Fruit fly (Drosophila melanogaster) whole organism, embryonic: ENCODE results near the gene pnt.

ENCODE experiments used
- Aef1 ChIP-seq: fragments of 200-800 bp; sonication (Bioruptor generic); IDR thresholded peaks from 3 replicates; pipeline ENCODE4 v1.3.6; 2022; ENCODE audit warnings: missing biosample characterization, missing genetic modification characterization
- CG10321 ChIP-seq: fragments of 200-800 bp; sonication (Bioruptor generic); IDR thresholded peaks from 2 replicates; pipeline ENCODE4 v1.3.6; 2022; ENCODE audit warnings: missing biosample characterization, missing genetic modification characterization
- CG10431 ChIP-seq: fragments of 200-800 bp; sonication (Bioruptor generic); optimal IDR thresholded peaks from 3 replicates; lab custom pipeline; 2018; ENCODE audit warnings: missing biosample characterization, mild to moderate bottlenecking, missing genetic modification characterization
- CG10565 ChIP-seq: fragments of 200-800 bp; sonication (Bioruptor generic); optimal IDR thresholded peaks from 3 replicates; lab custom pipeline; 2016; ENCODE audit warnings: missing biosample characterization, mild to moderate bottlenecking, missing genetic modification characterization
- CG10979 ChIP-seq: fragments of 200-800 bp; sonication (Bioruptor generic); optimal IDR thresholded peaks from 2 replicates; lab custom pipeline; 2018; ENCODE audit warnings: missing biosample characterization, mild to moderate bottlenecking, missing genetic modification characterization, moderate library complexity
- CG11723 ChIP-seq: fragments of 200-800 bp; sonication (Bioruptor generic); optimal IDR thresholded peaks from 2 replicates; lab custom pipeline; 2017; ENCODE audit warnings: missing biosample characterization, mild to moderate bottlenecking, missing genetic modification characterization
- CG12769 ChIP-seq: fragments of 200-800 bp; sonication (Bioruptor generic); optimal IDR thresholded peaks from 2 replicates; lab custom pipeline; 2019; ENCODE audit warnings: missing biosample characterization, mild to moderate bottlenecking, missing genetic modification characterization, moderate library complexity
- CG15514 ChIP-seq: fragments of 200-800 bp; sonication (Bioruptor generic); optimal IDR thresholded peaks from 3 replicates; lab custom pipeline; 2017; ENCODE audit warnings: missing biosample characterization, missing genetic modification characterization, mild to moderate bottlenecking, moderate library complexity, missing genetic modification reagents
- CG1603 ChIP-seq: fragments of 200-800 bp; sonication (Bioruptor generic); optimal IDR thresholded peaks from 2 replicates; lab custom pipeline; 2019; ENCODE audit warnings: missing biosample characterization, mild to moderate bottlenecking, missing genetic modification characterization, moderate library complexity
- CG2129 ChIP-seq: fragments of 200-800 bp; sonication (Bioruptor generic); IDR thresholded peaks from 2 replicates; pipeline ENCODE4 v1.3.6; 2022; ENCODE audit warnings: missing biosample characterization, missing genetic modification characterization; ENCODE audit not compliant: partially characterized antibody
- CG5180 ChIP-seq: fragments of 200-800 bp; sonication (Bioruptor generic); optimal IDR thresholded peaks from 3 replicates; lab custom pipeline; 2017; ENCODE audit warnings: missing biosample characterization, missing genetic modification characterization, mild to moderate bottlenecking, moderate library complexity, missing genetic modification reagents
- CG5953 ChIP-seq: fragments of 200-800 bp; sonication (Bioruptor generic); IDR thresholded peaks from 2 replicates; pipeline ENCODE4 v1.3.6; 2022; ENCODE audit warnings: missing biosample characterization, missing genetic modification characterization
- CG6689 ChIP-seq: fragments of 200-800 bp; sonication (Bioruptor generic); IDR thresholded peaks from 2 replicates; pipeline ENCODE4 v1.3.6; 2022; ENCODE audit warnings: missing biosample characterization, missing genetic modification characterization
- CG6765 ChIP-seq: fragments of 200-800 bp; sonication (Bioruptor generic); optimal IDR thresholded peaks from 3 replicates; lab custom pipeline; 2017; ENCODE audit warnings: missing biosample characterization, mild to moderate bottlenecking, missing genetic modification characterization
- CG7271 ChIP-seq: fragments of 200-800 bp; sonication (Bioruptor generic); optimal IDR thresholded peaks from 2 replicates; lab custom pipeline; 2018; ENCODE audit warnings: missing biosample characterization, mild to moderate bottlenecking, missing genetic modification characterization, moderate library complexity
- CG7839 ChIP-seq: fragments of 200-800 bp; sonication (Bioruptor generic); optimal IDR thresholded peaks from 3 replicates; lab custom pipeline; 2018; ENCODE audit warnings: missing biosample characterization, mild to moderate bottlenecking, missing genetic modification characterization, moderate library complexity
- CrebB ChIP-seq: fragments of 200-800 bp; sonication (Bioruptor generic); optimal IDR thresholded peaks from 3 replicates; lab custom pipeline; 2018; ENCODE audit warnings: missing biosample characterization, mild to moderate bottlenecking, missing genetic modification characterization
- HHEX ChIP-seq: fragments of 200-800 bp; sonication (Bioruptor generic); optimal IDR thresholded peaks from 3 replicates; lab custom pipeline; 2017; ENCODE audit warnings: missing biosample characterization, mild to moderate bottlenecking, missing genetic modification characterization, missing genetic modification reagents
- HmgD ChIP-seq: fragments of 200-800 bp; sonication (Bioruptor generic); optimal IDR thresholded peaks from 3 replicates; lab custom pipeline; 2016; ENCODE audit warnings: missing biosample characterization, missing genetic modification characterization
- Mad ChIP-seq: fragments of 200-800 bp; sonication (Bioruptor generic); optimal IDR thresholded peaks from 2 replicates; lab custom pipeline; 2016; ENCODE audit warnings: missing biosample characterization, missing genetic modification characterization
- Neu2 ChIP-seq: fragments of 200-800 bp; sonication (Bioruptor generic); optimal IDR thresholded peaks from 3 replicates; lab custom pipeline; 2016; ENCODE audit warnings: missing biosample characterization, missing genetic modification characterization, borderline replicate concordance
- Oli ChIP-seq: fragments of 200-800 bp; sonication (Bioruptor generic); optimal IDR thresholded peaks from 2 replicates; lab custom pipeline; 2018; ENCODE audit warnings: missing biosample characterization, mild to moderate bottlenecking, missing genetic modification characterization, moderate library complexity
- Pdp1 ChIP-seq, 2 experiments: fragments of 200-800 bp; sonication (Bioruptor generic); optimal IDR thresholded peaks; 3 replicates each; lab custom pipeline; 2016; ENCODE audit warnings: missing biosample characterization in 2 of 2, missing genetic modification characterization in 2 of 2, mild to moderate bottlenecking in 1 of 2, moderate library complexity in 1 of 2
- Xrp1 ChIP-seq: fragments of 200-800 bp; sonication (Bioruptor generic); IDR thresholded peaks from 2 replicates; pipeline ENCODE4 v1.3.6; 2022; ENCODE audit warnings: missing biosample characterization, missing genetic modification characterization
- al ChIP-seq: fragments of 200-800 bp; sonication (Bioruptor generic); IDR thresholded peaks from 2 replicates; pipeline ENCODE4 v1.3.6; 2022; ENCODE audit warnings: missing biosample characterization, missing genetic modification characterization
- az2 ChIP-seq: fragments of 200-800 bp; sonication (Bioruptor generic); optimal IDR thresholded peaks from 3 replicates; lab custom pipeline; 2016; ENCODE audit warnings: missing biosample characterization, missing genetic modification characterization
- br ChIP-seq: fragments of >200 bp; optimal IDR thresholded peaks from 2 replicates; lab custom pipeline; 2017
- corto ChIP-seq: fragments of 200-800 bp; sonication (Bioruptor generic); optimal IDR thresholded peaks from 2 replicates; lab custom pipeline; 2016; ENCODE audit warnings: missing biosample characterization, mild to moderate bottlenecking, missing genetic modification characterization, moderate library complexity
- crc ChIP-seq: fragments of 200-800 bp; sonication (Bioruptor generic); optimal IDR thresholded peaks from 2 replicates; lab custom pipeline; 2016; ENCODE audit warnings: missing biosample characterization, missing genetic modification characterization
- cwo ChIP-seq: fragments of 200-800 bp; sonication (Bioruptor generic); optimal IDR thresholded peaks from 3 replicates; lab custom pipeline; 2017; ENCODE audit warnings: missing biosample characterization, missing genetic modification characterization, mild to moderate bottlenecking, moderate library complexity, missing genetic modification reagents
- dmrt99B ChIP-seq: fragments of 200-800 bp; sonication (Bioruptor generic); optimal IDR thresholded peaks from 2 replicates; lab custom pipeline; 2018; ENCODE audit warnings: missing biosample characterization, mild to moderate bottlenecking, missing genetic modification characterization, moderate library complexity
- exex ChIP-seq: fragments of 200-800 bp; sonication (Bioruptor generic); optimal IDR thresholded peaks from 4 replicates; lab custom pipeline; 2018; ENCODE audit warnings: missing biosample characterization, mild to moderate bottlenecking, missing genetic modification characterization, moderate library complexity
- gce ChIP-seq: fragments of 200-800 bp; sonication (Bioruptor generic); IDR thresholded peaks from 3 replicates; pipeline ENCODE4 v1.3.6; 2022; ENCODE audit warnings: missing biosample characterization, missing genetic modification characterization
- her ChIP-seq: fragments of 200-800 bp; sonication (Bioruptor generic); optimal IDR thresholded peaks from 2 replicates; lab custom pipeline; 2016; ENCODE audit warnings: missing biosample characterization, missing genetic modification characterization
- lola ChIP-seq, 3 experiments: fragments of >200 bp in 2 of 3; fragments of 200-800 bp in 1 of 3; sonication (Bioruptor generic) in 1 of 3; optimal IDR thresholded peaks; 2 replicates each; lab custom pipeline; 2017 to 2019; ENCODE audit warnings: missing biosample characterization in 3 of 3, missing genetic modification characterization in 3 of 3, mild to moderate bottlenecking in 1 of 3, moderate library complexity in 1 of 3
- maf-S ChIP-seq: fragments of 200-800 bp; sonication (Bioruptor generic); optimal IDR thresholded peaks from 2 replicates; lab custom pipeline; 2016; ENCODE audit warnings: missing biosample characterization, missing genetic modification characterization
- mirr ChIP-seq: fragments of 200-800 bp; sonication (Bioruptor generic); optimal IDR thresholded peaks from 3 replicates; lab custom pipeline; 2018; ENCODE audit warnings: missing biosample characterization, mild to moderate bottlenecking, missing genetic modification characterization
- nau ChIP-seq: fragments of 200-800 bp; sonication (Bioruptor generic); optimal IDR thresholded peaks from 3 replicates; lab custom pipeline; 2017; ENCODE audit warnings: missing biosample characterization, mild to moderate bottlenecking, missing genetic modification characterization, missing genetic modification reagents
- nom ChIP-seq: fragments of 200-800 bp; sonication (Bioruptor generic); optimal IDR thresholded peaks from 2 replicates; lab custom pipeline; 2017; ENCODE audit warnings: missing biosample characterization, missing genetic modification characterization, mild to moderate bottlenecking, moderate library complexity, missing genetic modification reagents
- oc ChIP-seq: fragments of 200-800 bp; sonication (Bioruptor generic); optimal IDR thresholded peaks from 2 replicates; lab custom pipeline; 2018; ENCODE audit warnings: missing biosample characterization, mild to moderate bottlenecking, missing genetic modification characterization, moderate library complexity
- phol ChIP-seq: fragments of 200-800 bp; sonication (Bioruptor generic); optimal IDR thresholded peaks from 3 replicates; lab custom pipeline; 2018; ENCODE audit warnings: missing biosample characterization, mild to moderate bottlenecking, missing genetic modification characterization, moderate library complexity
- salm ChIP-seq: fragments of 200-800 bp; sonication (Bioruptor generic); optimal IDR thresholded peaks from 2 replicates; lab custom pipeline; 2018; ENCODE audit warnings: missing biosample characterization, mild to moderate bottlenecking, missing genetic modification characterization
- sd ChIP-seq: fragments of 200-800 bp; sonication (Bioruptor generic); optimal IDR thresholded peaks from 3 replicates; lab custom pipeline; 2018; ENCODE audit warnings: missing biosample characterization, mild to moderate bottlenecking, missing genetic modification characterization, moderate library complexity
- sens-2 ChIP-seq: fragments of 200-800 bp; sonication (Bioruptor generic); IDR thresholded peaks from 2 replicates; pipeline ENCODE4 v1.3.6; 2022; ENCODE audit warnings: missing biosample characterization, missing genetic modification characterization
- seq ChIP-seq: fragments of 200-800 bp; sonication (Bioruptor generic); IDR thresholded peaks from 2 replicates; pipeline ENCODE4 v1.3.6; 2022; ENCODE audit warnings: missing biosample characterization, missing genetic modification characterization
- sob ChIP-seq: fragments of 200-800 bp; sonication (Bioruptor generic); IDR thresholded peaks from 2 replicates; pipeline ENCODE4 v1.3.6; 2022; ENCODE audit warnings: missing biosample characterization, missing genetic modification characterization
- stwl ChIP-seq: fragments of 200-800 bp; sonication (Bioruptor generic); optimal IDR thresholded peaks from 3 replicates; lab custom pipeline; 2018; ENCODE audit warnings: missing biosample characterization, mild to moderate bottlenecking, missing genetic modification characterization, moderate library complexity
- tap ChIP-seq: fragments of 200-800 bp; optimal IDR thresholded peaks from 3 replicates; lab custom pipeline; 2019; ENCODE audit warnings: missing biosample characterization, mild to moderate bottlenecking, missing genetic modification characterization, moderate library complexity
- vnd ChIP-seq: fragments of 200-800 bp; sonication (Bioruptor generic); IDR thresholded peaks from 3 replicates; pipeline ENCODE4 v1.3.6; 2022; ENCODE audit warnings: missing biosample characterization, missing genetic modification characterization; ENCODE audit not compliant: partially characterized antibody
- vvl ChIP-seq: fragments of 200-800 bp; sonication (Bioruptor generic); IDR thresholded peaks from 2 replicates; pipeline ENCODE4 v1.3.6; 2022; ENCODE audit warnings: missing biosample characterization, missing genetic modification characterization

Gene pnt

DNA sequence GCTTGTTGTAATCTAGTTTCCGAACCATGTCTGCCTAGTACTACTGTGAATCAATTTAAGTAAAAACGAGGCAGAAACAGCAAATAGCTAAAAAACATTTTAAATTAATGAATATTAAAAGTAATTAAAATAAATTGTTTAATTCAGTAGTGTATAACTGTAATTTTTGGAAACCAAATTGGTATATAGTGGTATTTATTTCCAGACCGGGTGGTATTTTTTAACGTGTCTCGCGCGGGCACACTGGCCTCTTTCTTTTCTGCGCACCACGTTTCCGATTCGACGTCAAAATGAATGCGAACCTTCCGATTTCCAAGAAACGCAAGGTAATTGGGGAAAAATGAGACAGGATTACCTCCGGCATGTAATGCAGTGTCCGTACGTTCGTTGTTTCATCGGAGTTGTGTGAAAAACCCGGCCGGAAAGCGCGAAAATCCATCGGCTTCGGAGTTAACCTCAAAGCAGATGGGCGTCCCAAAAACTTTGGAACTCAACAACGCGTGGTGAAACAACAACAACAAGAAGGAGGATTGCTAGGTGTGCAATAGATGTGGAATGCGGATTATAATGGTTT, 12.7 kb upstream of the pnt start, which contains the start of gene RpS3 (continued):
- TF ChIP-seq cwo (GFP tag; lab: Kevin White, UChicago), result no peak
- TF ChIP-seq lola (GFP tag; optimal IDR thresholded peaks at IDR 0.05; lab: Kevin White, UChicago), result peak in 1 of 3 experiments; percentile 24
- TF ChIP-seq az2 (GFP tag; lab: Kevin White, UChicago), result no peak
- peak; percentile 37 for TF ChIP-seq mirr (GFP tag; lab: Kevin White, UChicago)
- no peak for TF ChIP-seq CG2129 (GFP tag; lab: Robert Waterston, UW)
- peak; percentile 23 for TF ChIP-seq dmrt99B (tag; lab: Kevin White, UChicago)
- TF ChIP-seq CrebB (tag; lab: Kevin White, UChicago), result peak; percentile 40
- no peak for TF ChIP-seq al (GFP tag; lab: Robert Waterston, UW)
- TF ChIP-seq Pdp1 (GFP tag; optimal IDR thresholded peaks at IDR 0.05; lab: Kevin White, UChicago), result no peak
- TF ChIP-seq CG10565 (GFP tag; lab: Kevin White, UChicago), result no peak
- TF ChIP-seq Neu2 (GFP tag; lab: Kevin White, UChicago), result no peak
- peak; percentile 26 for TF ChIP-seq HHEX (GFP tag; lab: Kevin White, UChicago)
- TF ChIP-seq vvl (GFP tag; lab: Robert Waterston, UW), result no peak
- peak; percentile 9 for TF ChIP-seq CG7271 (tag; lab: Kevin White, UChicago)
- no peak for TF ChIP-seq HmgD (GFP tag; lab: Kevin White, UChicago)
- TF ChIP-seq CG15514 (GFP tag; lab: Kevin White, UChicago), result peak; percentile 64
- peak; percentile 70 for TF ChIP-seq phol (tag; lab: Kevin White, UChicago)
- no peak for TF ChIP-seq oc (tag; lab: Kevin White, UChicago)
- TF ChIP-seq CG10321 (GFP tag; lab: Robert Waterston, UW), result no peak
- TF ChIP-seq stwl (tag; lab: Kevin White, UChicago), result peak; percentile 46
- no peak for TF ChIP-seq CG11723 (GFP tag; lab: Kevin White, UChicago)
- no peak for TF ChIP-seq maf-S (GFP tag; lab: Kevin White, UChicago)
- no peak for TF ChIP-seq seq (GFP tag; lab: Robert Waterston, UW)
- TF ChIP-seq sob (GFP tag; lab: Robert Waterston, UW), result peak; percentile 29; the same call in 1 of the 2 replicates
- peak; percentile 68 for TF ChIP-seq nom
- no peak for TF ChIP-seq tap (tag; lab: Kevin White, UChicago)
- peak; percentile 31 for TF ChIP-seq sd (tag; lab: Kevin White, UChicago)
- TF ChIP-seq exex, result peak; percentile 9
- TF ChIP-seq CG10979 (tag; lab: Kevin White, UChicago), result no peak
- TF ChIP-seq CG6765 (GFP tag; lab: Kevin White, UChicago), result peak; percentile 39
- peak; percentile 14 for TF ChIP-seq CG7839 (tag; lab: Kevin White, UChicago)
- TF ChIP-seq Xrp1 (GFP tag; lab: Robert Waterston, UW), result no peak
- TF ChIP-seq crc, result no peak
- TF ChIP-seq gce (GFP tag; lab: Robert Waterston, UW), result no peak
- TF ChIP-seq CG12769 (tag; lab: Kevin White, UChicago), result no peak
- no peak for TF ChIP-seq br (lab: Kevin White, UChicago)
- no peak for TF ChIP-seq CG5180 (GFP tag; lab: Kevin White, UChicago)
- no peak for TF ChIP-seq nau (GFP tag; lab: Kevin White, UChicago)
- no peak for TF ChIP-seq vnd (GFP tag; lab: Robert Waterston, UW)
- no peak for TF ChIP-seq CG6689
- TF ChIP-seq Mad (GFP tag; lab: Kevin White, UChicago), result no peak
- peak; percentile 34 for TF ChIP-seq CG10431 (GFP tag; lab: Kevin White, UChicago)
- no peak for TF ChIP-seq CG5953 (GFP tag; lab: Robert Waterston, UW)
- TF ChIP-seq her (GFP tag; lab: Kevin White, UChicago), result no peak
- peak; percentile 14 for TF ChIP-seq salm (tag; lab: Kevin White, UChicago)
- no peak for TF ChIP-seq Aef1 (GFP tag; lab: Robert Waterston, UW)
- no peak for TF ChIP-seq sens-2 (GFP tag; lab: Robert Waterston, UW)
- TF ChIP-seq corto (GFP tag; lab: Kevin White, UChicago), result no peak
- TF ChIP-seq Oli, result no peak
- TF ChIP-seq CG1603 (tag; lab: Kevin White, UChicago), result peak; percentile 12
